Fruit fly (Drosophila melanogaster) whole organism, embryonic: ENCODE data around the gene CG14613.

ENCODE experiments used
- Blimp-1 ChIP-seq: fragments of 200-800 bp; sonication (Bioruptor generic); optimal IDR thresholded peaks from 3 replicates; lab custom pipeline; 2018; ENCODE audit warnings: missing biosample characterization, missing genetic modification characterization, mild to moderate bottlenecking, moderate library complexity, missing genetic modification reagents
- CG10267 ChIP-seq: fragments of 200-800 bp; sonication (Bioruptor generic); optimal IDR thresholded peaks from 2 replicates; lab custom pipeline; 2018; ENCODE audit warnings: missing biosample characterization, mild to moderate bottlenecking, missing genetic modification characterization, moderate library complexity
- CG10543 ChIP-seq: fragments of 200-800 bp; sonication (Bioruptor generic); optimal IDR thresholded peaks from 3 replicates; lab custom pipeline; 2017; ENCODE audit warnings: missing biosample characterization, mild to moderate bottlenecking, missing genetic modification characterization, moderate library complexity
- CG10654 ChIP-seq: fragments of 200-800 bp; sonication (Bioruptor generic); optimal IDR thresholded peaks from 2 replicates; lab custom pipeline; 2016; ENCODE audit warnings: missing biosample characterization, missing genetic modification characterization
- CG11723 ChIP-seq: fragments of 200-800 bp; sonication (Bioruptor generic); optimal IDR thresholded peaks from 2 replicates; lab custom pipeline; 2017; ENCODE audit warnings: missing biosample characterization, mild to moderate bottlenecking, missing genetic modification characterization
- CG12942 ChIP-seq: fragments of 200-800 bp; sonication (Bioruptor generic); optimal IDR thresholded peaks from 3 replicates; lab custom pipeline; 2016; ENCODE audit warnings: missing biosample characterization, missing genetic modification characterization
- CG13123 ChIP-seq: fragments of 200-800 bp; sonication (Bioruptor generic); optimal IDR thresholded peaks from 2 replicates; lab custom pipeline; 2016; ENCODE audit warnings: missing biosample characterization, missing genetic modification characterization
- CG13296 ChIP-seq: fragments of 200-800 bp; sonication (Bioruptor generic); optimal IDR thresholded peaks from 3 replicates; lab custom pipeline; 2018; ENCODE audit warnings: missing biosample characterization, mild to moderate bottlenecking, missing genetic modification characterization
- CG15011 ChIP-seq: fragments of 200-800 bp; sonication (Bioruptor generic); optimal IDR thresholded peaks from 3 replicates; lab custom pipeline; 2018; ENCODE audit warnings: missing biosample characterization, mild to moderate bottlenecking, missing genetic modification characterization
- CG17186 ChIP-seq: fragments of 200-800 bp; sonication (Bioruptor generic); optimal IDR thresholded peaks from 3 replicates; lab custom pipeline; 2017; ENCODE audit warnings: missing biosample characterization, missing genetic modification reagents, missing genetic modification characterization
- CG17802 ChIP-seq: fragments of 200-800 bp; sonication (Bioruptor generic); optimal IDR thresholded peaks from 2 replicates; lab custom pipeline; 2018; ENCODE audit warnings: missing biosample characterization, mild to moderate bottlenecking, missing genetic modification characterization, moderate library complexity
- CG2116 ChIP-seq: fragments of 200-800 bp; sonication (Bioruptor generic); optimal IDR thresholded peaks from 3 replicates; lab custom pipeline; 2018; ENCODE audit warnings: missing biosample characterization, mild to moderate bottlenecking, missing genetic modification characterization
- CG32532 ChIP-seq: fragments of 200-800 bp; sonication (Bioruptor generic); IDR thresholded peaks from 2 replicates; pipeline ENCODE4 v1.3.6; 2022; ENCODE audit warnings: missing biosample characterization, missing genetic modification characterization
- CG3407 ChIP-seq: fragments of 200-800 bp; sonication (Bioruptor generic); optimal IDR thresholded peaks from 2 replicates; lab custom pipeline; 2018; ENCODE audit warnings: missing biosample characterization, mild to moderate bottlenecking, missing genetic modification characterization
- CG3847 ChIP-seq: fragments of 200-800 bp; sonication (Bioruptor generic); IDR thresholded peaks from 2 replicates; pipeline ENCODE4 v1.3.6; 2022; ENCODE audit warnings: missing biosample characterization, missing genetic modification characterization
- CG7556 ChIP-seq: fragments of 200-800 bp; sonication (Bioruptor generic); optimal IDR thresholded peaks from 2 replicates; lab custom pipeline; 2017; ENCODE audit warnings: missing biosample characterization, mild to moderate bottlenecking, missing genetic modification characterization
- CG7786 ChIP-seq: fragments of 200-800 bp; sonication (Bioruptor generic); optimal IDR thresholded peaks from 2 replicates; lab custom pipeline; 2016; ENCODE audit warnings: missing biosample characterization, missing genetic modification characterization
- CG9215 ChIP-seq: fragments of 200-800 bp; sonication (Bioruptor generic); IDR thresholded peaks from 2 replicates; pipeline ENCODE4 v1.3.6; 2022; ENCODE audit warnings: missing biosample characterization, missing genetic modification characterization
- CG9437 ChIP-seq: fragments of 200-800 bp; sonication (Bioruptor generic); optimal IDR thresholded peaks from 2 replicates; lab custom pipeline; 2018; ENCODE audit warnings: missing biosample characterization, mild to moderate bottlenecking, missing genetic modification characterization
- CG9932 ChIP-seq: fragments of 200-800 bp; sonication (Bioruptor generic); IDR thresholded peaks from 2 replicates; pipeline ENCODE4 v1.3.6; 2022; ENCODE audit warnings: missing biosample characterization, missing genetic modification characterization
- D ChIP-seq, 2 experiments: fragments of 200-800 bp in 1 of 2; fragments of >200 bp in 1 of 2; sonication (Bioruptor generic) in 1 of 2; optimal IDR thresholded peaks; 2 replicates in 1 of 2; 3 replicates in 1 of 2; lab custom pipeline; 2017; ENCODE audit warnings: mild to moderate bottlenecking in 1 of 2, missing biosample characterization in 1 of 2, missing genetic modification characterization in 1 of 2, missing genetic modification reagents in 1 of 2
- Eip74EF ChIP-seq, 2 experiments: fragments of 200-800 bp in 1 of 2; fragments of >200 bp in 1 of 2; sonication (Bioruptor generic) in 1 of 2; optimal IDR thresholded peaks; 2 replicates each; lab custom pipeline; 2017 to 2019; ENCODE audit warnings: missing biosample characterization in 2 of 2, missing genetic modification characterization in 2 of 2, mild to moderate bottlenecking in 1 of 2, moderate library complexity in 1 of 2
- HHEX ChIP-seq: fragments of 200-800 bp; sonication (Bioruptor generic); optimal IDR thresholded peaks from 3 replicates; lab custom pipeline; 2017; ENCODE audit warnings: missing biosample characterization, mild to moderate bottlenecking, missing genetic modification characterization, missing genetic modification reagents
- Hr3 ChIP-seq: fragments of 200-800 bp; sonication (Bioruptor generic); optimal IDR thresholded peaks from 3 replicates; lab custom pipeline; 2016; ENCODE audit warnings: missing biosample characterization, missing genetic modification characterization
- Hr78 ChIP-seq, 2 experiments: fragments of 200-800 bp in 1 of 2; fragments of >200 bp in 1 of 2; sonication (Bioruptor generic) in 1 of 2; optimal IDR thresholded peaks; 2 replicates each; lab custom pipeline; 2017 to 2019; ENCODE audit warnings: missing biosample characterization in 2 of 2, missing genetic modification characterization in 2 of 2, mild to moderate bottlenecking in 1 of 2, moderate library complexity in 1 of 2
- Hsf ChIP-seq: fragments of 200-800 bp; sonication (Bioruptor generic); optimal IDR thresholded peaks from 3 replicates; lab custom pipeline; 2016; ENCODE audit warnings: missing biosample characterization, missing genetic modification characterization
- Opbp ChIP-seq: fragments of 200-800 bp; sonication (Bioruptor generic); IDR thresholded peaks from 3 replicates; pipeline ENCODE4 v1.3.6; 2022; ENCODE audit warnings: missing biosample characterization, missing genetic modification characterization; ENCODE audit not compliant: partially characterized antibody
- Optix ChIP-seq: fragments of 200-800 bp; sonication (Bioruptor generic); IDR thresholded peaks from 3 replicates; pipeline ENCODE4 v1.3.6; 2022; ENCODE audit warnings: missing biosample characterization, missing genetic modification characterization
- Rfx ChIP-seq: fragments of 200-800 bp; sonication (Bioruptor generic); IDR thresholded peaks from 2 replicates; pipeline ENCODE4 v1.3.6; 2022; ENCODE audit warnings: missing biosample characterization, missing genetic modification characterization
- Sox100B ChIP-seq: fragments of 200-800 bp; sonication (Bioruptor generic); optimal IDR thresholded peaks from 3 replicates; lab custom pipeline; 2018; ENCODE audit warnings: missing biosample characterization, mild to moderate bottlenecking, missing genetic modification characterization
- Xbp1 ChIP-seq: fragments of 200-800 bp; sonication (Bioruptor generic); optimal IDR thresholded peaks from 3 replicates; lab custom pipeline; 2016; ENCODE audit warnings: missing biosample characterization, mild to moderate bottlenecking, missing genetic modification characterization
- bcd ChIP-seq: fragments of 200-800 bp; sonication (Bioruptor generic); optimal IDR thresholded peaks from 2 replicates; lab custom pipeline; 2017; ENCODE audit warnings: missing biosample characterization, mild to moderate bottlenecking, missing genetic modification characterization
- eve ChIP-seq, 2 experiments: fragments of >200 bp; optimal IDR thresholded peaks; 2 replicates each; lab custom pipeline; 2017; ENCODE audit warnings: missing biosample characterization in 2 of 2, missing genetic modification characterization in 2 of 2
- ewg ChIP-seq: fragments of 200-800 bp; sonication (Bioruptor generic); optimal IDR thresholded peaks from 3 replicates; lab custom pipeline; 2017; ENCODE audit warnings: mild to moderate bottlenecking, missing biosample characterization, missing genetic modification reagents, missing genetic modification characterization
- gce ChIP-seq: fragments of 200-800 bp; sonication (Bioruptor generic); IDR thresholded peaks from 3 replicates; pipeline ENCODE4 v1.3.6; 2022; ENCODE audit warnings: missing biosample characterization, missing genetic modification characterization
- grau ChIP-seq: fragments of 200-800 bp; optimal IDR thresholded peaks from 3 replicates; lab custom pipeline; 2019; ENCODE audit warnings: missing biosample characterization, mild to moderate bottlenecking, missing genetic modification characterization, moderate library complexity
- her ChIP-seq: fragments of 200-800 bp; sonication (Bioruptor generic); optimal IDR thresholded peaks from 2 replicates; lab custom pipeline; 2016; ENCODE audit warnings: missing biosample characterization, missing genetic modification characterization
- jing ChIP-seq: fragments of 200-800 bp; sonication (Bioruptor generic); optimal IDR thresholded peaks from 2 replicates; lab custom pipeline; 2018; ENCODE audit warnings: missing biosample characterization, mild to moderate bottlenecking, missing genetic modification characterization
- kay ChIP-seq: fragments of 200-800 bp; sonication (Bioruptor generic); optimal IDR thresholded peaks from 2 replicates; lab custom pipeline; 2016; ENCODE audit warnings: missing biosample characterization, missing genetic modification characterization
- mam ChIP-seq: fragments of 200-800 bp; sonication (Bioruptor generic); optimal IDR thresholded peaks from 3 replicates; lab custom pipeline; 2016; ENCODE audit warnings: missing biosample characterization, missing genetic modification characterization
- odd ChIP-seq: fragments of 200-800 bp; sonication (Bioruptor generic); optimal IDR thresholded peaks from 2 replicates; lab custom pipeline; 2017; ENCODE audit warnings: missing biosample characterization, mild to moderate bottlenecking, missing genetic modification characterization
- phol ChIP-seq: fragments of 200-800 bp; sonication (Bioruptor generic); optimal IDR thresholded peaks from 3 replicates; lab custom pipeline; 2018; ENCODE audit warnings: missing biosample characterization, mild to moderate bottlenecking, missing genetic modification characterization, moderate library complexity
- schlank ChIP-seq: fragments of 200-800 bp; sonication (Bioruptor generic); optimal IDR thresholded peaks from 2 replicates; lab custom pipeline; 2018; ENCODE audit warnings: missing biosample characterization, mild to moderate bottlenecking, missing genetic modification characterization
- scrt ChIP-seq: fragments of 200-800 bp; sonication (Bioruptor generic); optimal IDR thresholded peaks from 2 replicates; lab custom pipeline; 2018; ENCODE audit warnings: missing biosample characterization, mild to moderate bottlenecking, missing genetic modification characterization, moderate library complexity
- sug ChIP-seq: fragments of 200-800 bp; optimal IDR thresholded peaks from 2 replicates; lab custom pipeline; 2019; ENCODE audit warnings: missing biosample characterization, mild to moderate bottlenecking, missing genetic modification characterization, moderate library complexity
- tx ChIP-seq: fragments of 200-800 bp; sonication (Bioruptor generic); optimal IDR thresholded peaks from 2 replicates; lab custom pipeline; 2016; ENCODE audit warnings: missing biosample characterization, missing genetic modification characterization
- unpg ChIP-seq: fragments of 200-800 bp; sonication (Bioruptor generic); optimal IDR thresholded peaks from 3 replicates; lab custom pipeline; 2018; ENCODE audit warnings: missing biosample characterization, mild to moderate bottlenecking, missing genetic modification characterization, moderate library complexity

Gene CG14613

DNA sequence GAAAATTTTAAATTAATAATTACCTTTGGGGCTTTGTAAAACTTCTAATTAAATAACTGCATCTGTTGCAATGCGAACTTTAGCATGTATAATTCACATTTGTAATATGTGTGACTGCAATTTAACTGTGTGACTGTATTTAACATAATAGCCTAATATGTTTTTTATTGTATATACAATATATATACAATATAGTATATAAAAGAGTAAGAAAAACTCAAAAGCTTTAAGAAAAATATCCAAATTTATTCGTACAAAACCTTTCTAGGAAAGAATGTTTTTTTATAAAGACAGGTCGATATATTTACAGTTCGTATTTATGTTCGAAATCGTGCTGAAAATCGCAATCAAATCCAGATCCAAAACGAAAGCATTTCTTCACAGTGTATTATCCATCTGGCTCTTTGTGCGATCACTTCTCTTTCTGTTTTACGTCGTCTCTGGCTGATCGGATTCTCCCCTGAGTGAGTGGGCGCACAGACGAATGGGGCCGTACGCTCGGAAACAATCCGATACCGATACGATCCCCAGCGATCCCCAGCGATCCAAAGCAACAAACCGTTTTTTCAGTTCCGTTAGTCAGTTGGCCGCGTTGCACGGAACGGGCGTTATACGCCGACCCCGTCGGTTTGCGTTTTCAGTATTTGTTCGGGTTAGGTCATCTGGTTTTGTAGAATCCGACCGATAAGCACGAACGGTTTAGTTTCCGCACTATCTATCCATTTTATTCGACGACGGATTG is 19.4 kb upstream of the CG14613 start (continued):
- peak; percentile 17 for TF ChIP-seq CG12942 (GFP tag; lab: Kevin White, UChicago)
- peak; percentile 78 for TF ChIP-seq grau (tag; lab: Kevin White, UChicago)
- peak; percentile 54 for TF ChIP-seq CG7786 (GFP tag; lab: Kevin White, UChicago)
- TF ChIP-seq Xbp1 (GFP tag; lab: Kevin White, UChicago): peak; percentile 55
- no peak for TF ChIP-seq Optix (GFP tag; lab: Robert Waterston, UW)
- peak; percentile 7 for TF ChIP-seq tx (GFP tag; lab: Kevin White, UChicago)
- peak; percentile 43 for TF ChIP-seq Rfx (GFP tag; lab: Robert Waterston, UW)
- TF ChIP-seq D (optimal IDR thresholded peaks at IDR 0.05; lab: Kevin White, UChicago): no peak
- TF ChIP-seq D (GFP tag; optimal IDR thresholded peaks at IDR 0.05; lab: Kevin White, UChicago): peak; percentile 65
- peak; percentile 38 for TF ChIP-seq odd
- TF ChIP-seq CG10654 (GFP tag; lab: Kevin White, UChicago): peak; percentile 49
- peak; percentile 30 for TF ChIP-seq CG2116
- peak; percentile 54; the same call in 1 of the 2 replicates for TF ChIP-seq CG9932 (GFP tag; lab: Robert Waterston, UW)
- 0 out of 3 replicates have a peak, but pooled peaks have one; percentile 25 for TF ChIP-seq Opbp
- peak; percentile 45; the same call in 1 of the 2 replicates for TF ChIP-seq CG3847 (GFP tag; lab: Robert Waterston, UW)
- no peak for TF ChIP-seq CG17186 (GFP tag; lab: Kevin White, UChicago)
- TF ChIP-seq Sox100B (GFP tag; lab: Kevin White, UChicago): peak; percentile 80
- peak; percentile 26 for TF ChIP-seq CG11723 (GFP tag; lab: Kevin White, UChicago)
- TF ChIP-seq CG32532: peak; percentile 64
- peak; percentile 51 for TF ChIP-seq CG9215 (GFP tag; lab: Robert Waterston, UW)
- peak; percentile 22 for TF ChIP-seq jing (GFP tag; lab: Kevin White, UChicago)
- TF ChIP-seq her (GFP tag; lab: Kevin White, UChicago): no peak
- TF ChIP-seq sug (tag; lab: Kevin White, UChicago): peak; percentile 78
- peak; percentile 26 for TF ChIP-seq scrt (GFP tag; lab: Kevin White, UChicago)
- TF ChIP-seq schlank (tag; lab: Kevin White, UChicago): no peak
- peak; percentile 68 for TF ChIP-seq bcd (GFP tag; lab: Kevin White, UChicago)
- TF ChIP-seq phol (tag; lab: Kevin White, UChicago): peak; percentile 75
- peak; percentile 18 for TF ChIP-seq Hsf
- TF ChIP-seq gce (GFP tag; lab: Robert Waterston, UW): no peak
- TF ChIP-seq CG13296 (GFP tag; lab: Kevin White, UChicago): peak; percentile 12
- peak; percentile 20 for TF ChIP-seq CG3407 (GFP tag; lab: Kevin White, UChicago)
- TF ChIP-seq Hr3 (GFP tag; lab: Kevin White, UChicago): peak; percentile 70
- TF ChIP-seq HHEX (GFP tag; lab: Kevin White, UChicago): peak; percentile 72
- peak; percentile 45 for TF ChIP-seq CG10543 (GFP tag; lab: Kevin White, UChicago)
- TF ChIP-seq CG7556 (GFP tag; lab: Kevin White, UChicago): peak; percentile 89
- TF ChIP-seq Eip74EF (GFP tag; optimal IDR thresholded peaks at IDR 0.05; lab: Kevin White, UChicago): no peak
- TF ChIP-seq kay: peak; percentile 13
- peak; percentile 16 for TF ChIP-seq ewg (GFP tag; lab: Kevin White, UChicago)
- TF ChIP-seq eve (GFP tag; optimal IDR thresholded peaks at IDR 0.05; lab: Kevin White, UChicago): peak in 1 of 2 experiments; percentile 7
- no peak for TF ChIP-seq CG17802 (tag; lab: Kevin White, UChicago)
- peak; percentile 44 for TF ChIP-seq unpg (GFP tag; lab: Kevin White, UChicago)
- peak; percentile 6 for TF ChIP-seq CG13123
- peak; percentile 27 for TF ChIP-seq Blimp-1
- TF ChIP-seq Hr78 (GFP tag; optimal IDR thresholded peaks at IDR 0.05; lab: Kevin White, UChicago): peak in 1 of 2 experiments; percentile 30
- TF ChIP-seq CG15011 (GFP tag; lab: Kevin White, UChicago): peak; percentile 21
- peak; percentile 83 for TF ChIP-seq CG9437
- TF ChIP-seq mam (GFP tag; lab: Kevin White, UChicago): no peak
- TF ChIP-seq CG10267: peak; percentile 56
